Fruit fly (Drosophila melanogaster) Kc167 (cell line): ENCODE results near the gene Or63a.

Experiments
- Sin3A ChIP-seq: fragments of >200 bp; optimal IDR thresholded peaks from 2 replicates; lab custom pipeline; 2018; ENCODE audit warnings: missing external identifiers
- psq ChIP-seq: fragments of >200 bp; optimal IDR thresholded peaks from 2 replicates; lab custom pipeline; 2017; ENCODE audit warnings: missing external identifiers
- ttk ChIP-seq: sonication (Bioruptor generic); optimal IDR thresholded peaks from 2 replicates; lab custom pipeline; 2017; ENCODE audit warnings: missing external identifiers

dm6 chr3L:2918628-2919027, 42.7 kb upstream of the Or63a start:
- TF ChIP-seq psq (lab: Kevin White, UChicago): no peak
- TF ChIP-seq ttk (lab: Kevin White, UChicago): no peak
- TF ChIP-seq Sin3A (lab: Kevin White, UChicago): no peak
